Worm (Caenorhabditis elegans) whole organism, young adult: Measurements from ENCODE around the gene srw-103.

Experiments
- Y53G8AR.9 ChIP-seq: fragments of 200-800 bp; sonication (Bioruptor generic); conservative IDR thresholded peaks from 2 replicates; pipeline ENCODE4 v1.3.6; 2022; ENCODE audit warnings: missing genetic modification reagents, missing genetic modification characterization, missing compliant biosample characterization
- ama-1 ChIP-seq, 3 experiments: fragments of 150-350 bp in 1 of 3; sonication (generic microtip) in 2 of 3; optimal IDR thresholded peaks; 2 replicates each; lab custom pipeline; 2014 to 2018; ENCODE audit warnings: missing biosample characterization in 2 of 3, missing genetic modification characterization in 2 of 3, missing genetic modification reagents in 2 of 3
- ccch-3 ChIP-seq: fragments of 200-800 bp; sonication (Bioruptor generic); optimal IDR thresholded peaks from 2 replicates; lab custom pipeline; 2018; ENCODE audit warnings: mild to moderate bottlenecking, missing genetic modification characterization, missing compliant biosample characterization
- dpl-1 ChIP-seq: fragments of 150-350 bp; optimal IDR thresholded peaks from 2 replicates; lab custom pipeline; 2014; ENCODE audit warnings: missing biosample characterization, missing genetic modification reagents, missing genetic modification characterization
- egl-44 ChIP-seq: fragments of 200-800 bp; sonication (Bioruptor generic); IDR thresholded peaks from 2 replicates; pipeline ENCODE4 v1.3.6; 2022; ENCODE audit warnings: missing genetic modification reagents, missing genetic modification characterization, missing compliant biosample characterization
- lir-1 ChIP-seq: fragments of 200-800 bp; sonication (Bioruptor generic); conservative IDR thresholded peaks from 2 replicates; pipeline ENCODE4 v1.3.6; 2022; ENCODE audit warnings: missing genetic modification reagents, missing genetic modification characterization, missing compliant biosample characterization
- mcd-1 ChIP-seq: fragments of 200-800 bp; sonication (Bioruptor generic); IDR thresholded peaks from 2 replicates; pipeline ENCODE4 v1.3.6; 2022; ENCODE audit warnings: missing genetic modification reagents, missing genetic modification characterization, missing compliant biosample characterization
- nfya-1 ChIP-seq: sonication (generic microtip); optimal IDR thresholded peaks from 2 replicates; lab custom pipeline; 2017; ENCODE audit warnings: antibody characterized with exemption, missing compliant biosample characterization, missing genetic modification characterization, borderline replicate concordance; ENCODE audit not compliant: insufficient read depth
- snpc-4 ChIP-seq, 5 experiments: fragments of 150-350 bp in 1 of 5; sonication (generic microtip) in 4 of 5; optimal IDR thresholded peaks; 2 replicates each; lab custom pipeline; 2014 to 2018; ENCODE audit warnings: missing genetic modification characterization in 5 of 5, missing biosample characterization in 3 of 5, antibody characterized with exemption in 2 of 5, mild to moderate bottlenecking in 2 of 5, missing compliant biosample characterization in 2 of 5, missing genotype in 2 of 5, moderate library complexity in 2 of 5, missing genetic modification reagents in 1 of 5
- unc-130 ChIP-seq: sonication (generic microtip); optimal IDR thresholded peaks from 2 replicates; lab custom pipeline; 2016; ENCODE audit warnings: missing genetic modification reagents, missing genetic modification characterization, missing compliant biosample characterization
- ztf-26 ChIP-seq: sonication (generic microtip); optimal IDR thresholded peaks from 2 replicates; lab custom pipeline; 2017; ENCODE audit warnings: missing genetic modification characterization, missing compliant biosample characterization

ce11 chrV:1741074-1741473 lies 24.1 kb downstream of the srw-103 start, which contains the start of gene srab-25:
- TF ChIP-seq Y53G8AR.9 (GFP tag; lab: Robert Waterston, UW) (no peak), ama-1 (optimal IDR thresholded peaks at IDR 0.05; lab: Kevin White, UChicago) (no peak), ama-1 (GFP tag; optimal IDR thresholded peaks at IDR 0.05; lab: Kevin White, UChicago) (no peak), unc-130 (no peak), snpc-4 (GFP tag; optimal IDR thresholded peaks at IDR 0.05; lab: Kevin White, UChicago) (no peak), snpc-4 (tag; optimal IDR thresholded peaks at IDR 0.05; lab: Kevin White, UChicago) (no peak), mcd-1 (GFP tag; lab: Robert Waterston, UW) (no peak), nfya-1 (tag; lab: Kevin White, UChicago) (no peak), dpl-1 (GFP tag; lab: Kevin White, UChicago) (no peak), ztf-26 (tag; lab: Kevin White, UChicago) (no peak), lir-1 (no peak), egl-44 (GFP tag; lab: Robert Waterston, UW) (no peak), ccch-3 (GFP tag; lab: Kevin White, UChicago) (no peak)
